Worm (Caenorhabditis elegans) whole organism, L4 larva: ENCODE data around the gene srh-277.

Experiments
- ceh-82 ChIP-seq: sonication (generic microtip); optimal IDR thresholded peaks from 2 replicates; lab custom pipeline; 2017; ENCODE audit warnings: missing biosample characterization, missing genetic modification characterization
- ces-1 ChIP-seq: fragments of 150-350 bp; sonication (generic microtip); optimal IDR thresholded peaks from 4 replicates; lab custom pipeline; 2014; ENCODE audit warnings: missing biosample characterization, missing genetic modification reagents, missing genetic modification characterization
- daf-12 ChIP-seq: fragments of 150-350 bp; optimal IDR thresholded peaks from 2 replicates; lab custom pipeline; 2014; ENCODE audit warnings: missing biosample characterization, missing genetic modification reagents, missing genetic modification characterization
- fos-1 ChIP-seq: fragments of 150-350 bp; optimal IDR thresholded peaks from 2 replicates; lab custom pipeline; 2014; ENCODE audit warnings: missing biosample characterization, missing genetic modification characterization
- nhr-28 ChIP-seq: fragments of 150-350 bp; optimal IDR thresholded peaks from 2 replicates; lab custom pipeline; 2014; ENCODE audit warnings: missing biosample characterization, missing genetic modification characterization
- zip-11 ChIP-seq: fragments of 200-800 bp; sonication (Bioruptor generic); IDR thresholded peaks from 2 replicates; pipeline ENCODE4 v1.3.6; 2022; ENCODE audit warnings: missing genetic modification characterization, missing compliant biosample characterization

DNA sequence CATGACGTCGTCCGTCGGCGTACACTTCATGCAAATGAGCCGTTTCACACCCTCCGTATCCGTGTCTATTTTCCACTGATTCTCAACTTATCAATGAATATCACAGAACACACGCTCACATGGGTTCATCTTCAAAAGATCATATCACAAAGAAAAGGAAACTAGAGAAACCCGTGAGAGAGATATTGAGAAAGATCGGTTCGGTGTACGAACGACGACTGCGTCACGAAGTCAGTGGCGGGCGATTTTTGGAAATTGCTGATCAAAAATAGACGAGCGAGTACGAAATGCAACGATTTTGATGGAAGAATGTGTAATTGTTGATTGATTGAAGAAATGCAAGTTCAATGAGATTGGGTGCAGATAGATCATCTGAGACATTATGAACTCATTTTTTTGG, 30.3 kb downstream of the srh-277 start:
- TF ChIP-seq ceh-82 (tag; lab: Kevin White, UChicago): no peak
- no peak for TF ChIP-seq daf-12 (tag; lab: Kevin White, UChicago)
- TF ChIP-seq nhr-28 (tag; lab: Kevin White, UChicago): peak; percentile 70
- TF ChIP-seq ces-1 (GFP tag; lab: Kevin White, UChicago): no peak
- TF ChIP-seq zip-11 (GFP tag; lab: Robert Waterston, UW): no peak
- no peak for TF ChIP-seq fos-1 (tag; lab: Kevin White, UChicago)
